Worm (Caenorhabditis elegans) whole organism, L2 larva: ENCODE measurements around the gene R13H7.2.
"Not testable (repeated sequence)": the region's sequence is repeated elsewhere in the genome, so short reads cannot be mapped to it uniquely, and the experiment has no call there.

Experiments
- C34F6.9 ChIP-seq: fragments of 150-350 bp; optimal IDR thresholded peaks from 2 replicates; lab custom pipeline; 2014; ENCODE audit warnings: missing biosample characterization, missing genetic modification characterization
- F13H6.1 ChIP-seq: sonication (generic microtip); optimal IDR thresholded peaks from 2 replicates; lab custom pipeline; 2016; ENCODE audit warnings: missing genetic modification characterization, missing compliant biosample characterization
- R02D3.7 ChIP-seq: fragments of 150-350 bp; optimal IDR thresholded peaks from 2 replicates; lab custom pipeline; 2014; ENCODE audit warnings: missing biosample characterization, missing genetic modification characterization
- alr-1 ChIP-seq: fragments of 150-350 bp; optimal IDR thresholded peaks from 2 replicates; lab custom pipeline; 2014; ENCODE audit warnings: missing biosample characterization, missing genetic modification characterization
- aly-2 ChIP-seq: fragments of 150-350 bp; optimal IDR thresholded peaks from 2 replicates; lab custom pipeline; 2014; ENCODE audit warnings: missing biosample characterization, missing genetic modification characterization
- ceh-82 ChIP-seq: fragments of 150-350 bp; optimal IDR thresholded peaks from 2 replicates; lab custom pipeline; 2014; ENCODE audit warnings: missing biosample characterization, missing genetic modification characterization
- egl-27 ChIP-seq: sonication (generic microtip); optimal IDR thresholded peaks from 3 replicates; lab custom pipeline; 2017; ENCODE audit warnings: missing biosample characterization, missing genetic modification reagents, missing genetic modification characterization
- elt-1 ChIP-seq: fragments of 150-350 bp; optimal IDR thresholded peaks from 2 replicates; lab custom pipeline; 2014; ENCODE audit warnings: missing biosample characterization, missing genetic modification characterization
- fos-1 ChIP-seq: fragments of 150-350 bp; optimal IDR thresholded peaks from 2 replicates; lab custom pipeline; 2014; ENCODE audit warnings: missing biosample characterization, missing genetic modification characterization
- gmeb-1 ChIP-seq: fragments of 150-350 bp; optimal IDR thresholded peaks from 2 replicates; lab custom pipeline; 2014; ENCODE audit warnings: missing biosample characterization, missing genetic modification characterization
- lin-11 ChIP-seq: fragments of 150-350 bp; sonication (generic microtip); optimal IDR thresholded peaks from 2 replicates; lab custom pipeline; 2014; ENCODE audit warnings: missing biosample characterization, missing genetic modification characterization, inconsistent platforms, mixed read lengths
- lin-39 ChIP-seq: fragments of 150-350 bp; optimal IDR thresholded peaks from 2 replicates; lab custom pipeline; 2014; ENCODE audit warnings: missing biosample characterization, missing genetic modification reagents, missing genetic modification characterization
- lsy-2 ChIP-seq, 2 experiments: fragments of 150-350 bp in 1 of 2; sonication (generic microtip) in 1 of 2; optimal IDR thresholded peaks; 2 replicates each; lab custom pipeline; 2014 to 2017; ENCODE audit warnings: missing biosample characterization in 2 of 2, missing genetic modification characterization in 2 of 2
- mab-5 ChIP-seq: fragments of 150-350 bp; optimal IDR thresholded peaks from 2 replicates; lab custom pipeline; 2014; ENCODE audit warnings: missing biosample characterization, missing genetic modification characterization
- mbf-1 ChIP-seq: sonication (generic microtip); optimal IDR thresholded peaks from 2 replicates; lab custom pipeline; 2017; ENCODE audit warnings: missing biosample characterization, missing genetic modification characterization
- nhr-10 ChIP-seq: sonication (generic microtip); optimal IDR thresholded peaks from 2 replicates; lab custom pipeline; 2017; ENCODE audit warnings: missing biosample characterization, missing genetic modification characterization
- nhr-11 ChIP-seq: fragments of 150-350 bp; optimal IDR thresholded peaks from 2 replicates; lab custom pipeline; 2014; ENCODE audit warnings: missing biosample characterization, missing genetic modification characterization
- nhr-12 ChIP-seq: fragments of 150-350 bp; optimal IDR thresholded peaks from 2 replicates; lab custom pipeline; 2014; ENCODE audit warnings: missing biosample characterization, missing genetic modification characterization
- nhr-129 ChIP-seq: fragments of 150-350 bp; optimal IDR thresholded peaks from 2 replicates; lab custom pipeline; 2014; ENCODE audit warnings: missing biosample characterization, missing genetic modification characterization
- nhr-237 ChIP-seq: fragments of 150-350 bp; optimal IDR thresholded peaks from 2 replicates; lab custom pipeline; 2014; ENCODE audit warnings: missing biosample characterization, missing genetic modification characterization
- nhr-25 ChIP-seq: fragments of 150-350 bp; sonication (generic microtip); optimal IDR thresholded peaks from 3 replicates; lab custom pipeline; 2014; ENCODE audit warnings: missing biosample characterization, missing genetic modification characterization
- nhr-6 ChIP-seq: fragments of 150-350 bp; optimal IDR thresholded peaks from 2 replicates; lab custom pipeline; 2014; ENCODE audit warnings: missing biosample characterization, missing genetic modification characterization
- peb-1 ChIP-seq: fragments of 150-350 bp; optimal IDR thresholded peaks from 2 replicates; lab custom pipeline; 2014; ENCODE audit warnings: missing biosample characterization, missing genetic modification characterization
- sem-4 ChIP-seq: fragments of 150-350 bp; optimal IDR thresholded peaks from 2 replicates; lab custom pipeline; 2014; ENCODE audit warnings: missing biosample characterization, missing genetic modification reagents, missing genetic modification characterization
- skn-1 ChIP-seq: sonication (generic microtip); optimal IDR thresholded peaks from 2 replicates; lab custom pipeline; 2017; ENCODE audit warnings: missing biosample characterization, missing genetic modification characterization
- sma-3 ChIP-seq: sonication (generic microtip); optimal IDR thresholded peaks from 2 replicates; lab custom pipeline; 2016; ENCODE audit warnings: missing genetic modification reagents, missing genetic modification characterization, missing compliant biosample characterization
- sma-9 ChIP-seq, 2 experiments: fragments of 150-350 bp in 1 of 2; sonication (generic microtip) in 1 of 2; optimal IDR thresholded peaks; 2 replicates each; lab custom pipeline; 2014 to 2016; ENCODE audit warnings: missing genetic modification characterization in 2 of 2, mild to moderate bottlenecking in 1 of 2, missing biosample characterization in 1 of 2, missing compliant biosample characterization in 1 of 2, missing genetic modification reagents in 1 of 2, moderate library complexity in 1 of 2
- snpc-4 ChIP-seq: fragments of 150-350 bp; optimal IDR thresholded peaks from 2 replicates; lab custom pipeline; 2014; ENCODE audit warnings: missing biosample characterization, missing genetic modification characterization
- unc-39 ChIP-seq: fragments of 150-350 bp; optimal IDR thresholded peaks from 2 replicates; lab custom pipeline; 2014; ENCODE audit warnings: missing biosample characterization, missing genetic modification characterization
- unc-55 ChIP-seq: fragments of 150-350 bp; sonication (generic microtip); optimal IDR thresholded peaks from 3 replicates; lab custom pipeline; 2014; ENCODE audit warnings: missing biosample characterization, missing genetic modification reagents, missing genetic modification characterization
- ztf-4 ChIP-seq: fragments of 150-350 bp; optimal IDR thresholded peaks from 2 replicates; lab custom pipeline; 2014; ENCODE audit warnings: missing biosample characterization, missing genetic modification characterization

Gene R13H7.2

DNA sequence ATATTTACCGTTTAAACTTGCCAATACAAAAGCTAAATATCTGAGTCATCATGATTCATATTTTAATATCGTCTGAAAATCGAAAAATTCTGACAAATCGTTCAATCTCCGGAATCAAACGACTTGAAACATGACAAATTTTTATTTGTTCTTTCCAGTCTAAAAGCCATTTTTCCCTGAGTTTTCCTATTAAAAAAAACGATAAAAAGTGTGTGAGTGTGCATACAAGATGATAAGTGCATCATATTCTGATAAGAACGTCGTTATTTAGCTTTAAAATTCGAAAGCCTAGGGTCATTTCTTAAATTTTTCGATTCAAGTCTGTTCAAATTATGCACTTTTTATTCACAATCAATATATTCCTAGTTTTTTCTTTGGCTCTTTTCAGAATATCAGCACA is 29.3 kb downstream of the R13H7.2 start, which contains the start of gene H20E11.1:
H20E11.1 (plus strand) TSS at position 244 of the 400 bp plus-strand sequence.
- TF ChIP-seq sem-4 (tag; lab: Kevin White, UChicago) (no peak), gmeb-1 (tag; lab: Kevin White, UChicago) (no peak), fos-1 (tag; lab: Kevin White, UChicago) (peak; percentile 94), nhr-6 (tag; lab: Kevin White, UChicago) (no peak), nhr-129 (tag; lab: Kevin White, UChicago) (no peak)

DNA sequence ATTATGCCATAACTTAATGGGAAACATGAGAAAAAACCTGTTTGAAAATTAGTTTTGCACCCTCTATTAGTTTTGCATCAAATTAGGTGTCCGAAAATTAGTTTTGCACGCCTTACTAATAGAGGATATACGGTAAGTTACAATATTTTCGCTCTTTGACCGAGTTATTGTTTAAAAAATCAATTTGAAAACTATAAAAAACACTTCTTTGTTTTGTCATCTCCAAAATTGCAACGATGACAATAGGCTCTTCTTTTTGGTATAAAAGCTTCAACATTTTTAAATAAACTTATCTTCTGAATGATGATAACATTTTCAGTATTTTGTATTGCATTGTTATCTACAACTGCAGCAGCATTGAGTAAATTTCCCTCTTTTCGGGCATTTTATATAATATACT is 31.7 kb downstream of the R13H7.2 start, which contains the start of gene H20E11.2:
H20E11.2 (plus strand) TSS at position 301 of the 400 bp plus-strand sequence.
- TF ChIP-seq nhr-6, alr-1, ceh-82 (tag; lab: Kevin White, UChicago): not testable (repeated sequence)

DNA sequence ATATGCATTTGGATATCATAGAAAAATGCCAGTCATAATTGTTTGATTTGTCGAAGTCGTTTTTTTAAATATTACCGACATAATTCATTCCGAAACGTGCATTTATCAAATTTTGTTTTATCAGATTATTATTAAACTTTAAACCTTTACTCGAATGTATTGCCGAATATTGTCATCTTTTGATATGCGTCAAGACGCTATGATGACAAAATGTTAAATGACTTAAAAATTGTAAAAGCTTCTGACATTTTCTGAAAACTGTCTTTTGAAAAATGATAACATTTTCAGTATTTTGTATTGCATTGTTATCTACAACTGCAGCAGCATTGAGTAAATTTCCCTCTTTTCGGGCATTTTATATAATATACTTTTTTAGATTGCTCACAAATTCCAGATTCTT is 34.5 kb downstream of the R13H7.2 start, which contains the start of gene H20E11.3:
H20E11.3 (plus strand) TSS at position 195 of the 400 bp plus-strand sequence.
- TF ChIP-seq nhr-237 (tag; lab: Kevin White, UChicago) = no peak
- TF ChIP-seq fos-1 (tag; lab: Kevin White, UChicago) = peak; percentile 49
- TF ChIP-seq unc-39 (tag; lab: Kevin White, UChicago) = no peak
- TF ChIP-seq skn-1 (tag; lab: Kevin White, UChicago) = peak; percentile 85
- TF ChIP-seq nhr-25 (tag; lab: Kevin White, UChicago) = no peak
- TF ChIP-seq, all 48 proteins: peak for 2

DNA sequence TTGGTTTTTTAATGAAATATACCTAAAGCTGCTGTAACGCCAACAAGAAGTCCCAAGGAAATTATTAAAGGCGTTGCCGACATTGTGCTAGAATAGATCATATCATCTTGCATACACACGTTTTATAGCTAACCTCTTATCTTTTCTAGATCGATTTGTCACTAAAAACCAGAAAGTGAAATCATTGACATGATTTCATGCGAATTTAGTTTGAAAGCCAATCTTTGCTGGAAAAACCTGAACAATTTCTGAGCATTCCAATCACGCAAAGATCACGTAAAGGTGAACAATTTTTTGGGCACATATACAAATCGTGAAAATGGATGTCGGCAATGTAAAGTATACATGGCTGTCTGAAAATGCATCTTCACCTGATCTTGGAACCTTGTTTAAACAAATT is 36.8 kb downstream of the R13H7.2 start, which contains the start of gene C17H12.6:
C17H12.6 (minus strand) TSS at position 101 of the 400 bp plus-strand sequence.
- TF ChIP-seq elt-1 (tag; lab: Kevin White, UChicago) (no peak), mbf-1 (tag; lab: Kevin White, UChicago) (no peak), ztf-4 (tag; lab: Kevin White, UChicago) (no peak), nhr-12 (tag; lab: Kevin White, UChicago) (no peak), mab-5 (tag; lab: Kevin White, UChicago) (no peak), nhr-11 (tag; lab: Kevin White, UChicago) (no peak), snpc-4 (tag; lab: Kevin White, UChicago) (no peak)

DNA sequence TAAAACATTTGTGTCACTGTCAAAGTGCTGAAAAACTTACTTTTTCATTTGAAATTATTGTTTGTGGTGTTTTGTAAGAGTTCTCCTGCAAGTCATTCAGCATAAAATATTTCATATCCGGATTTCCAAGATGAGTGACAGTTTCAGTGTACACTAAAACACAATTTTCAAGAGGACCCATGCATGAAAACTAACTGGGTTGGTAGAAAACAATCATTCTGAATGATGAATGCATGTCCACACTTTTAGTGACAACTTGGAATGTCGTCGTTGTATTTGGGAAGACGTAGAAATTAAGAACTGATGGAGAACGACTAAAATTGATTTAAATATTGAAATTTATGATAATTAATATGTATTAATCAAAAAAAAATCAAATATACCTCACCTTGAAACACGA is 37.5 kb downstream of the R13H7.2 start:
- TF ChIP-seq lsy-2 (tag; optimal IDR thresholded peaks at IDR 0.05; lab: Kevin White, UChicago) (no peak), mab-5 (tag; lab: Kevin White, UChicago) (no peak), nhr-10 (no peak), nhr-12 (tag; lab: Kevin White, UChicago) (no peak), unc-39 (tag; lab: Kevin White, UChicago) (no peak), egl-27 (tag; lab: Kevin White, UChicago) (no peak), C34F6.9 (tag; lab: Kevin White, UChicago) (no peak), lin-11 (no peak), R02D3.7 (tag; lab: Kevin White, UChicago) (no peak), F13H6.1 (no peak), skn-1 (tag; lab: Kevin White, UChicago) (no peak), lin-39 (tag; lab: Kevin White, UChicago) (no peak), elt-1 (tag; lab: Kevin White, UChicago) (no peak), unc-55 (GFP tag; lab: Kevin White, UChicago) (no peak), alr-1 (tag; lab: Kevin White, UChicago) (no peak), snpc-4 (tag; lab: Kevin White, UChicago) (no peak)
- TF ChIP-seq, all 48 proteins: peak for 0

DNA sequence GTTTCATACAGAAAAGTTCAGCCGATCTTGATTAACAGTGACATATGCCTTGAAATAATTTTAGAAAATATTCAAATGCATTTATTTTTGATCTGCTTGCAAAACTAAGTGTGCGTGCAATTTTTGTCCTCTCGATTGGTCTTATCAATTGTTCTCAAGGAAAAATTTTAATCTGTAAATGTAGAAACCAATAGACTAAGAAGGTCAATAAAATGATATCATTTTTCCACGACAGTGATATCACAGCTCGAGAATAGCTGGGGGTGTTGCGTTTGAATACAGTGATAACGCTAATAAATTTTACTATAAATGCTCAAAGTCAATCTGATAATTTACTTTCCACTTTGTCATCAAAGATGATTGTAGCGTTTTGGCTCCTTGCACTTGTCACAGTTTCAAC is 40.8 kb downstream of the R13H7.2 start, which contains the start of gene C17H12.8:
C17H12.8 (plus strand) TSS at position 335 of the 400 bp plus-strand sequence.
- TF ChIP-seq ceh-82 (tag; lab: Kevin White, UChicago) (no peak), fos-1 (tag; lab: Kevin White, UChicago) (peak; percentile 73), sma-9 (GFP tag; optimal IDR thresholded peaks at IDR 0.05; lab: Kevin White, UChicago) (peak; percentile 48), sma-9 (tag; optimal IDR thresholded peaks at IDR 0.05; lab: Kevin White, UChicago) (no peak), sma-3 (GFP tag; lab: Kevin White, UChicago) (no peak), sem-4 (tag; lab: Kevin White, UChicago) (no peak), aly-2 (tag; lab: Kevin White, UChicago) (no peak), F13H6.1 (no peak), peb-1 (tag; lab: Kevin White, UChicago) (no peak), gmeb-1 (tag; lab: Kevin White, UChicago) (no peak)
